Fruit fly (Drosophila melanogaster) whole organism, prepupa: ENCODE measurements around the gene CG2698.

Experiments used
- Blimp-1 ChIP-seq: fragments of 200-800 bp; sonication (Bioruptor generic); optimal IDR thresholded peaks from 3 replicates; lab custom pipeline; 2017; ENCODE audit warnings: missing biosample characterization, missing genetic modification characterization, mild to moderate bottlenecking, moderate library complexity, missing genetic modification reagents
- CG11902 ChIP-seq: fragments of 200-800 bp; sonication (Bioruptor generic); optimal IDR thresholded peaks from 3 replicates; lab custom pipeline; 2016; ENCODE audit warnings: missing biosample characterization, missing genetic modification characterization
- CG31627 ChIP-seq: fragments of 200-800 bp; sonication (Bioruptor generic); optimal IDR thresholded peaks from 3 replicates; lab custom pipeline; 2016; ENCODE audit warnings: missing biosample characterization, missing genetic modification characterization
- CG32006 ChIP-seq: fragments of 200-800 bp; sonication (Bioruptor generic); optimal IDR thresholded peaks from 3 replicates; lab custom pipeline; 2017; ENCODE audit warnings: missing biosample characterization, mild to moderate bottlenecking, missing genetic modification characterization
- CG6276 ChIP-seq: fragments of 200-800 bp; sonication (Bioruptor generic); optimal IDR thresholded peaks from 2 replicates; lab custom pipeline; 2017; ENCODE audit warnings: missing biosample characterization, mild to moderate bottlenecking, missing genetic modification characterization
- CG8632 ChIP-seq: fragments of 200-800 bp; sonication (Bioruptor generic); optimal IDR thresholded peaks from 3 replicates; lab custom pipeline; 2016; ENCODE audit warnings: missing biosample characterization, missing genetic modification characterization
- Eip78C ChIP-seq: fragments of 200-800 bp; sonication (Bioruptor generic); peaks from one replicate; lab custom pipeline; 2016; ENCODE audit warnings: missing biosample characterization, missing genetic modification characterization
- Ets21C ChIP-seq: fragments of 200-800 bp; sonication (Bioruptor generic); optimal IDR thresholded peaks from 3 replicates; lab custom pipeline; 2016; ENCODE audit warnings: missing biosample characterization, missing genetic modification characterization
- Hr39 ChIP-seq: fragments of 200-800 bp; sonication (Bioruptor generic); optimal IDR thresholded peaks from 2 replicates; lab custom pipeline; 2016; ENCODE audit warnings: missing biosample characterization, missing genetic modification characterization
- Sox102F ChIP-seq: fragments of 200-800 bp; sonication (Bioruptor generic); optimal IDR thresholded peaks from 2 replicates; lab custom pipeline; 2016; ENCODE audit warnings: missing biosample characterization, mild to moderate bottlenecking, missing genetic modification characterization
- fd59A ChIP-seq: fragments of 200-800 bp; sonication (Bioruptor generic); optimal IDR thresholded peaks from 2 replicates; lab custom pipeline; 2017; ENCODE audit warnings: missing biosample characterization, mild to moderate bottlenecking, missing genetic modification characterization, missing genetic modification reagents
- fd85E ChIP-seq: fragments of 200-800 bp; sonication (Bioruptor generic); optimal IDR thresholded peaks from 3 replicates; lab custom pipeline; 2016; ENCODE audit warnings: missing biosample characterization, missing genetic modification characterization
- fkh ChIP-seq: fragments of 200-800 bp; sonication (Bioruptor generic); optimal IDR thresholded peaks from 3 replicates; lab custom pipeline; 2017; ENCODE audit warnings: missing biosample characterization, mild to moderate bottlenecking, missing genetic modification characterization, moderate library complexity
- spab ChIP-seq: fragments of 200-800 bp; sonication (Bioruptor generic); optimal IDR thresholded peaks from 2 replicates; lab custom pipeline; 2017; ENCODE audit warnings: missing biosample characterization, mild to moderate bottlenecking, missing genetic modification characterization, missing genetic modification reagents

dm6 chr3R:7968958-7969701, 32.2 kb upstream of the CG2698 start:
- TF ChIP-seq CG8632 (GFP tag; lab: Kevin White, UChicago), result no peak
- no peak for TF ChIP-seq Ets21C
- no peak for TF ChIP-seq Blimp-1
- no peak for TF ChIP-seq fd85E (GFP tag; lab: Kevin White, UChicago)
- no peak for TF ChIP-seq CG11902 (GFP tag; lab: Kevin White, UChicago)
- no peak for TF ChIP-seq Eip78C (GFP tag; lab: Kevin White, UChicago)
- no peak for TF ChIP-seq fd59A
- no peak for TF ChIP-seq fkh (GFP tag; lab: Kevin White, UChicago)
- TF ChIP-seq Sox102F (GFP tag; lab: Kevin White, UChicago), result no peak
- no peak for TF ChIP-seq CG6276 (GFP tag; lab: Kevin White, UChicago)
- no peak for TF ChIP-seq Hr39
- TF ChIP-seq spab (GFP tag; lab: Kevin White, UChicago), result no peak
- TF ChIP-seq CG32006 (GFP tag; lab: Kevin White, UChicago), result no peak
- TF ChIP-seq CG31627, result no peak
